Fruit fly (Drosophila melanogaster): ENCODE results near the gene CG3706.

The CG3706 gene

DNA sequence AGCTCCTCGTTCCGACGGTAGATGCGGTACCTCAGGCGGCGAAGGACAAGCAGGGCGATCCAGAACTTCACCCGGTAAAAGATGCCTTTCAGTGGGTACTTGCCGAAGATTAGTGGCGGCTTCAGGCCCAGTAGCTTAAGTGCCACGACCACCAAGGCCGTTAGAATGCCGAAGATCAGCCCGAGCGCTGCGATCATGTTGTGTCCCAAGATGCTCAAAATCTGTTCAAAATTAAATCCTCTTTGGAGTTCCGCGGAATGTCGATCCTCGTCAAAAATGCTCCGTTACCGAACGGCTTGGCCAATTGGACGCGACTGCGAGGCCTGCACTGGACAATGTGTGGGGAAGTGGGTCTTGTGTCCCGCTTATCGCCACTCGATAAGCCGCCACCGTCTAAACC is at the start of gene CG3706, which contains the start of gene CG32815:
CG3706 (minus strand) TSS at position 310 of the 400 bp plus-strand sequence.
CG32815 (plus strand) TSS at position 301 of the 400 bp plus-strand sequence.
- no peak for TF ChIP-seq br (GFP tag; optimal IDR thresholded peaks at IDR 0.05)
- TF ChIP-seq Dif (GFP tag; optimal IDR thresholded peaks at IDR 0.05; ENCODE audit: partially characterized antibody), result no peak
- no peak for TF ChIP-seq Sp1 (GFP tag; optimal IDR thresholded peaks at IDR 0.05)
- TF ChIP-seq sv (GFP tag; optimal IDR thresholded peaks at IDR 0.05), result no peak
- no peak for TF ChIP-seq ey (GFP tag; optimal IDR thresholded peaks at IDR 0.05)
- TF ChIP-seq CrebA (GFP tag; optimal IDR thresholded peaks at IDR 0.05; ENCODE audit: borderline replicate concordance), result no peak
- TF ChIP-seq CG32264 (GFP tag; optimal IDR thresholded peaks at IDR 0.05), result no peak
- no peak for TF ChIP-seq Jra (GFP tag; optimal IDR thresholded peaks at IDR 0.05)
- no peak for TF ChIP-seq fru (GFP tag; optimal IDR thresholded peaks at IDR 0.05)
- no peak for TF ChIP-seq jim (GFP tag; optimal IDR thresholded peaks at IDR 0.05)

DNA sequence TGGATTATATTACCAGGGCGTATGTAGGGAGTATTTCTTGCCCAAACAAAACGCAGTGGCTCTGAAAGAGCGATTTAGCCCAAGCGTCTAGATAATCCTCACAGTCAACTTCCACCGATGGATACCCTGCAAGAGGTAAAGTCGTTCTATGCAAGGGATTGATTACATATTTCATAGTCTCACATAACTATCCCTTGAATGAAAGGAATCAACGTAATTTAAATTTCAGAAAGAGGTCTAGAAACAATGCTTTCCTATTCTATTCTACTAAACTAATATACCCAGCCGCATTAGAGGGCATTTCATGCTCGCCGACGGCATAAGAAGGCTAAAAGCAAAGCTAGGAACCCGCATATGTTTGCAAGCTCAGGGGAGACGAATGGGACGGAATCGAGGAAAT is 34.5 kb upstream of the CG3706 start:
- no peak for TF ChIP-seq Myc (optimal IDR thresholded peaks at IDR 0.05)
- no peak for TF ChIP-seq HLH106 (tag; optimal IDR thresholded peaks at IDR 0.05)
- no peak for TF ChIP-seq Abd-B (GFP tag; optimal IDR thresholded peaks at IDR 0.05)
- no peak for TF ChIP-seq Hr78 (GFP tag; optimal IDR thresholded peaks at IDR 0.05)
- no peak for TF ChIP-seq br (GFP tag; optimal IDR thresholded peaks at IDR 0.05)
- no peak for TF ChIP-seq foxo (GFP tag; optimal IDR thresholded peaks at IDR 0.05)
- TF ChIP-seq Rel (GFP tag; optimal IDR thresholded peaks at IDR 0.05), result no peak
- no peak for TF ChIP-seq Rel (tag; optimal IDR thresholded peaks at IDR 0.05)
- TF ChIP-seq OdsH (GFP tag; optimal IDR thresholded peaks at IDR 0.05), result no peak
- TF ChIP-seq ey (GFP tag; optimal IDR thresholded peaks at IDR 0.05), result no peak
- TF ChIP-seq N (GFP tag; optimal IDR thresholded peaks at IDR 0.05), result no peak
- TF ChIP-seq CG32264 (GFP tag; optimal IDR thresholded peaks at IDR 0.05), result no peak

DNA sequence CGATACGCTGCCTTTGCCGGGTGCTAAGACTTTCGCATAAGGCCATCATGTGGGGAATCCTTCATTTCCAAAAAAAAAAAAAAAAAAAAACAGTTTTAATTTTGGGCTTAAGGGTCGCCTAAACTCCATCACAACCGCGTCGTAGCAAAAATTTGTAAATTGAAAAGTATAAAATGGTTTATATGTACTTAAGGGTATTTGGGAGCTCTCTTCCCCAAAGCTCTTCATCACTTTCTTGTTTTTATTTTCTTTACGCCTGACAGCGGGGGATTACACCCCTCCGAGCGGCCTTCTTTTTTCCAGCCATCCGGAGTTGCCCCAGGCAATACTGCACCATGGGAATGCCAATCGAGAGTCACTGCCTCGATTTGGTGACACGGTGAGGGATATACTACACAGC is 31.7 kb upstream of the CG3706 start:
- no peak for TF ChIP-seq dl (GFP tag; optimal IDR thresholded peaks at IDR 0.05; ENCODE audit: insufficient read depth in 1 of 2, partially characterized antibody in 2 of 2)
- no peak for TF ChIP-seq ey (GFP tag; optimal IDR thresholded peaks at IDR 0.05)
- peak; percentile 12 for TF ChIP-seq h (GFP tag; optimal IDR thresholded peaks at IDR 0.05)

DNA sequence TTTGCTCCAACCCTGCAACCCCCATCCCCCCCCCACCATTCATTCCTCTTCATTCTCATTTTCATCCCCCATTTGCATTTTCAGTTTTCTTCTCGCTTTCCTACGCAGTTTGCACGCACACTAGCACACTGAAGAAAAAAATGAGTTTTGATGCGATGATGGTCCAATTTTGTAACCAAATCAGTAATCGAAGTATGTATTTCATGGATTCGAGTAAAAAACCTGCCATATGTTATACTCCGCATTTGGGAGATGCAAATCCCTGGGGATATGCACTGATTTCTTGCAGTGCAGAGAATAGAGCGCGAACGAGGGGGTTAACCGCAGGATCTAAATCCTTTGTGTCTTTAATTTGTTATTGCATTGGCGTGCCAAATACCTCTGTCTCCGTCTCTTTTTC is 23.6 kb upstream of the CG3706 start:
- TF ChIP-seq rgr (GFP tag; optimal IDR thresholded peaks at IDR 0.05) (peak; percentile 3), Myc (optimal IDR thresholded peaks at IDR 0.05) (no peak), tai (GFP tag; optimal IDR thresholded peaks at IDR 0.05) (no peak), GATAd (GFP tag; optimal IDR thresholded peaks at IDR 0.05) (no peak), dl (GFP tag; optimal IDR thresholded peaks at IDR 0.05; ENCODE audit: insufficient read depth in 1 of 2, partially characterized antibody in 2 of 2) (no peak), CG9705 (GFP tag; optimal IDR thresholded peaks at IDR 0.05) (no peak), HLH106 (tag; optimal IDR thresholded peaks at IDR 0.05) (peak; percentile 15), woc (GFP tag; optimal IDR thresholded peaks at IDR 0.05) (no peak), usp (GFP tag; optimal IDR thresholded peaks at IDR 0.05) (no peak), CrebA (GFP tag; optimal IDR thresholded peaks at IDR 0.05; ENCODE audit: borderline replicate concordance) (no peak), Vsx2 (GFP tag; optimal IDR thresholded peaks at IDR 0.05; ENCODE audit: partially characterized antibody) (no peak), sage (GFP tag; optimal IDR thresholded peaks at IDR 0.05) (no peak), dsf (GFP tag; optimal IDR thresholded peaks at IDR 0.05; ENCODE audit: borderline replicate concordance) (no peak), h (GFP tag; optimal IDR thresholded peaks at IDR 0.05) (peak; percentile 19), ey (GFP tag; optimal IDR thresholded peaks at IDR 0.05) (peak; percentile 19), OdsH (GFP tag; optimal IDR thresholded peaks at IDR 0.05) (no peak), Dif (GFP tag; optimal IDR thresholded peaks at IDR 0.05; ENCODE audit: partially characterized antibody) (no peak), Hr78 (GFP tag; optimal IDR thresholded peaks at IDR 0.05) (no peak), Jra (GFP tag; optimal IDR thresholded peaks at IDR 0.05) (no peak), Abd-B (GFP tag; optimal IDR thresholded peaks at IDR 0.05) (no peak), jim (GFP tag; optimal IDR thresholded peaks at IDR 0.05) (no peak), N (GFP tag; optimal IDR thresholded peaks at IDR 0.05) (no peak), sv (GFP tag; optimal IDR thresholded peaks at IDR 0.05) (no peak), br (GFP tag; optimal IDR thresholded peaks at IDR 0.05) (no peak), psq (GFP tag; optimal IDR thresholded peaks at IDR 0.05) (no peak), foxo (GFP tag; optimal IDR thresholded peaks at IDR 0.05) (peak in 1 of 2 experiments; percentile 33), fru (GFP tag; optimal IDR thresholded peaks at IDR 0.05) (peak; percentile 10), Sp1 (GFP tag; optimal IDR thresholded peaks at IDR 0.05) (no peak), lola (GFP tag; optimal IDR thresholded peaks at IDR 0.05) (no peak), Rel (GFP tag; optimal IDR thresholded peaks at IDR 0.05) (no peak), Rel (tag; optimal IDR thresholded peaks at IDR 0.05) (no peak), pan (optimal IDR thresholded peaks at IDR 0.05) (no peak), Dfd (GFP tag; optimal IDR thresholded peaks at IDR 0.05) (no peak), CG32264 (GFP tag; optimal IDR thresholded peaks at IDR 0.05) (no peak), Mio (GFP tag; optimal IDR thresholded peaks at IDR 0.05) (no peak), brk (GFP tag; optimal IDR thresholded peaks at IDR 0.05) (no peak), Hnf4 (GFP tag; optimal IDR thresholded peaks at IDR 0.05) (no peak), Hr83 (GFP tag; optimal IDR thresholded peaks at IDR 0.05; ENCODE audit: poor library complexity, severe bottlenecking) (no peak), dmrt93B (GFP tag; optimal IDR thresholded peaks at IDR 0.05) (no peak)

All from whole organism, wandering third instar larva.